Fruit fly (Drosophila melanogaster) whole organism, embryonic: ENCODE results near the gene CG32225.

ENCODE experiments used
- B-H2 ChIP-seq: fragments of 200-800 bp; sonication (Bioruptor generic); optimal IDR thresholded peaks from 2 replicates; lab custom pipeline; 2018; ENCODE audit warnings: missing biosample characterization, mild to moderate bottlenecking, missing genetic modification characterization
- CG10274 ChIP-seq: fragments of 200-800 bp; sonication (Bioruptor generic); optimal IDR thresholded peaks from 3 replicates; lab custom pipeline; 2017; ENCODE audit warnings: missing biosample characterization, mild to moderate bottlenecking, missing genetic modification characterization
- CG10321 ChIP-seq: fragments of 200-800 bp; sonication (Bioruptor generic); IDR thresholded peaks from 2 replicates; pipeline ENCODE4 v1.3.6; 2022; ENCODE audit warnings: missing biosample characterization, missing genetic modification characterization
- CG11085 ChIP-seq: fragments of 200-800 bp; sonication (Bioruptor generic); IDR thresholded peaks from 2 replicates; pipeline ENCODE4 v1.3.6; 2022; ENCODE audit warnings: missing biosample characterization, missing genetic modification characterization
- CG11723 ChIP-seq: fragments of 200-800 bp; sonication (Bioruptor generic); optimal IDR thresholded peaks from 2 replicates; lab custom pipeline; 2017; ENCODE audit warnings: missing biosample characterization, mild to moderate bottlenecking, missing genetic modification characterization
- CG14860 ChIP-seq: fragments of 200-800 bp; sonication (Bioruptor generic); IDR thresholded peaks from 3 replicates; pipeline ENCODE4 v1.3.6; 2022; ENCODE audit warnings: missing biosample characterization, missing genetic modification characterization; ENCODE audit not compliant: partially characterized antibody
- CG14965 ChIP-seq: fragments of 200-800 bp; sonication (Bioruptor generic); optimal IDR thresholded peaks from 2 replicates; lab custom pipeline; 2016; ENCODE audit warnings: missing biosample characterization, missing genetic modification characterization, borderline replicate concordance
- CG17568 ChIP-seq: fragments of 200-800 bp; sonication (Bioruptor generic); optimal IDR thresholded peaks from 2 replicates; lab custom pipeline; 2018; ENCODE audit warnings: missing biosample characterization, mild to moderate bottlenecking, missing genetic modification characterization, moderate library complexity
- CG2129 ChIP-seq: fragments of 200-800 bp; sonication (Bioruptor generic); IDR thresholded peaks from 2 replicates; pipeline ENCODE4 v1.3.6; 2022; ENCODE audit warnings: missing biosample characterization, missing genetic modification characterization; ENCODE audit not compliant: partially characterized antibody
- CG2199 ChIP-seq: fragments of 200-800 bp; sonication (Bioruptor generic); IDR thresholded peaks from 3 replicates; pipeline ENCODE4 v1.3.6; 2022; ENCODE audit warnings: missing biosample characterization, missing genetic modification characterization
- CG2875 ChIP-seq: fragments of 200-800 bp; sonication (Bioruptor generic); optimal IDR thresholded peaks from 2 replicates; lab custom pipeline; 2017; ENCODE audit warnings: missing biosample characterization, mild to moderate bottlenecking, missing genetic modification characterization, missing genetic modification reagents
- CG3065 ChIP-seq: fragments of 200-800 bp; sonication (Bioruptor generic); optimal IDR thresholded peaks from 2 replicates; lab custom pipeline; 2016; ENCODE audit warnings: missing biosample characterization, missing genetic modification characterization
- CG31441 ChIP-seq: fragments of 200-800 bp; sonication (Bioruptor generic); IDR thresholded peaks from 2 replicates; pipeline ENCODE4 v1.3.6; 2022; ENCODE audit warnings: missing biosample characterization, missing genetic modification characterization
- CG34224 ChIP-seq: fragments of 200-800 bp; sonication (Bioruptor generic); IDR thresholded peaks from 3 replicates; pipeline ENCODE4 v1.3.6; 2022; ENCODE audit warnings: missing biosample characterization, missing genetic modification characterization; ENCODE audit not compliant: partially characterized antibody
- CG6654 ChIP-seq: fragments of 200-800 bp; sonication (Bioruptor generic); optimal IDR thresholded peaks from 2 replicates; lab custom pipeline; 2017; ENCODE audit warnings: missing biosample characterization, mild to moderate bottlenecking, missing genetic modification characterization
- CG7786 ChIP-seq: fragments of 200-800 bp; sonication (Bioruptor generic); optimal IDR thresholded peaks from 2 replicates; lab custom pipeline; 2016; ENCODE audit warnings: missing biosample characterization, missing genetic modification characterization
- CG8281 ChIP-seq: fragments of 200-800 bp; sonication (Bioruptor generic); optimal IDR thresholded peaks from 2 replicates; lab custom pipeline; 2018; ENCODE audit warnings: missing biosample characterization, mild to moderate bottlenecking, missing genetic modification characterization, moderate library complexity
- CG9609 ChIP-seq: fragments of 200-800 bp; sonication (Bioruptor generic); optimal IDR thresholded peaks from 3 replicates; lab custom pipeline; 2016; ENCODE audit warnings: missing biosample characterization, missing genetic modification characterization
- CTCF ChIP-seq: fragments of 200-800 bp; sonication (Bioruptor generic); optimal IDR thresholded peaks from 2 replicates; lab custom pipeline; 2017; ENCODE audit warnings: missing biosample characterization, mild to moderate bottlenecking, missing genetic modification characterization, moderate library complexity
- Dp ChIP-seq: fragments of 200-800 bp; sonication (Bioruptor generic); optimal IDR thresholded peaks from 2 replicates; lab custom pipeline; 2018; ENCODE audit warnings: missing biosample characterization, mild to moderate bottlenecking, missing genetic modification characterization, moderate library complexity
- H15 ChIP-seq: fragments of 200-800 bp; sonication (Bioruptor generic); IDR thresholded peaks from 3 replicates; pipeline ENCODE4 v1.3.6; 2022; ENCODE audit warnings: missing biosample characterization, missing genetic modification characterization
- H2.0 ChIP-seq: fragments of 200-800 bp; sonication (Bioruptor generic); IDR thresholded peaks from 2 replicates; pipeline ENCODE4 v1.3.6; 2022; ENCODE audit warnings: missing biosample characterization, missing genetic modification characterization
- HLH3B ChIP-seq: fragments of 200-800 bp; sonication (Bioruptor generic); IDR thresholded peaks from 2 replicates; pipeline ENCODE4 v1.3.6; 2022; ENCODE audit warnings: missing biosample characterization, missing genetic modification characterization
- HLH4C ChIP-seq: fragments of 200-800 bp; sonication (Bioruptor generic); IDR thresholded peaks from 3 replicates; pipeline ENCODE4 v1.3.6; 2022; ENCODE audit warnings: missing biosample characterization, missing genetic modification characterization; ENCODE audit not compliant: partially characterized antibody
- Hand ChIP-seq: fragments of 200-800 bp; sonication (Bioruptor generic); optimal IDR thresholded peaks from 2 replicates; lab custom pipeline; 2017; ENCODE audit warnings: mild to moderate bottlenecking, missing biosample characterization, missing genetic modification reagents, missing genetic modification characterization
- HmgZ ChIP-seq: fragments of 200-800 bp; sonication (Bioruptor generic); optimal IDR thresholded peaks from 2 replicates; lab custom pipeline; 2018; ENCODE audit warnings: missing biosample characterization, mild to moderate bottlenecking, missing genetic modification characterization
- Rfx ChIP-seq: fragments of 200-800 bp; sonication (Bioruptor generic); IDR thresholded peaks from 2 replicates; pipeline ENCODE4 v1.3.6; 2022; ENCODE audit warnings: missing biosample characterization, missing genetic modification characterization
- Side ChIP-seq: fragments of 200-800 bp; sonication (Bioruptor generic); optimal IDR thresholded peaks from 2 replicates; lab custom pipeline; 2016; ENCODE audit warnings: missing biosample characterization, missing genetic modification characterization
- Six4 ChIP-seq: fragments of 200-800 bp; sonication (Bioruptor generic); optimal IDR thresholded peaks from 2 replicates; lab custom pipeline; 2016; ENCODE audit warnings: missing biosample characterization, missing genetic modification characterization
- Stat92E ChIP-seq, 3 experiments: fragments of >200 bp in 2 of 3; fragments of 200-800 bp in 1 of 3; sonication (Bioruptor generic) in 1 of 3; optimal IDR thresholded peaks; 2 replicates each; lab custom pipeline; 2017 to 2019; ENCODE audit warnings: missing biosample characterization in 3 of 3, missing genetic modification characterization in 3 of 3, mild to moderate bottlenecking in 1 of 3, moderate library complexity in 1 of 3
- Xrp1 ChIP-seq: fragments of 200-800 bp; sonication (Bioruptor generic); IDR thresholded peaks from 2 replicates; pipeline ENCODE4 v1.3.6; 2022; ENCODE audit warnings: missing biosample characterization, missing genetic modification characterization
- amos ChIP-seq: fragments of 200-800 bp; sonication (Bioruptor generic); IDR thresholded peaks from 2 replicates; pipeline ENCODE4 v1.3.6; 2022; ENCODE audit warnings: missing biosample characterization, missing genetic modification characterization; ENCODE audit not compliant: partially characterized antibody
- aop ChIP-seq: fragments of 200-800 bp; sonication (Bioruptor generic); IDR thresholded peaks from 2 replicates; pipeline ENCODE4 v1.3.6; 2022; ENCODE audit warnings: missing biosample characterization, missing genetic modification characterization
- bbx ChIP-seq: fragments of 200-800 bp; sonication (Bioruptor generic); IDR thresholded peaks from 2 replicates; pipeline ENCODE4 v1.3.6; 2022; ENCODE audit warnings: missing biosample characterization, missing genetic modification characterization; ENCODE audit not compliant: partially characterized antibody
- dan ChIP-seq: fragments of 200-800 bp; sonication (Bioruptor generic); IDR thresholded peaks from 2 replicates; pipeline ENCODE4 v1.3.6; 2022; ENCODE audit warnings: missing biosample characterization, missing genetic modification characterization
- dimm ChIP-seq: fragments of 200-800 bp; sonication (Bioruptor generic); IDR thresholded peaks from 2 replicates; pipeline ENCODE4 v1.3.6; 2022; ENCODE audit warnings: missing biosample characterization, missing genetic modification characterization
- disco-r ChIP-seq: fragments of 200-800 bp; sonication (Bioruptor generic); optimal IDR thresholded peaks from 2 replicates; lab custom pipeline; 2016; ENCODE audit warnings: missing biosample characterization, missing genetic modification characterization
- ewg ChIP-seq: fragments of 200-800 bp; sonication (Bioruptor generic); optimal IDR thresholded peaks from 3 replicates; lab custom pipeline; 2017; ENCODE audit warnings: mild to moderate bottlenecking, missing biosample characterization, missing genetic modification reagents, missing genetic modification characterization
- fd96Cb ChIP-seq: fragments of 200-800 bp; sonication (Bioruptor generic); optimal IDR thresholded peaks from 2 replicates; lab custom pipeline; 2018; ENCODE audit warnings: missing biosample characterization, mild to moderate bottlenecking, missing genetic modification characterization, moderate library complexity
- gro ChIP-seq: fragments of 200-800 bp; sonication (Bioruptor generic); optimal IDR thresholded peaks from 2 replicates; lab custom pipeline; 2016; ENCODE audit warnings: missing biosample characterization, missing genetic modification characterization
- hbn ChIP-seq: fragments of 200-800 bp; sonication (Bioruptor generic); IDR thresholded peaks from 2 replicates; pipeline ENCODE4 v1.3.6; 2022; ENCODE audit warnings: missing biosample characterization, missing genetic modification characterization; ENCODE audit not compliant: partially characterized antibody
- jumu ChIP-seq: fragments of 200-800 bp; sonication (Bioruptor generic); optimal IDR thresholded peaks from 3 replicates; lab custom pipeline; 2016; ENCODE audit warnings: missing biosample characterization, missing genetic modification characterization
- kah ChIP-seq: fragments of 200-800 bp; sonication (Bioruptor generic); optimal IDR thresholded peaks from 2 replicates; lab custom pipeline; 2018; ENCODE audit warnings: missing biosample characterization, mild to moderate bottlenecking, missing genetic modification characterization
- otp ChIP-seq: fragments of 200-800 bp; sonication (Bioruptor generic); IDR thresholded peaks from 3 replicates; pipeline ENCODE4, ENCODE4 v1.3.6; 2022; ENCODE audit warnings: missing biosample characterization, missing genetic modification characterization
- seq ChIP-seq: fragments of 200-800 bp; sonication (Bioruptor generic); IDR thresholded peaks from 2 replicates; pipeline ENCODE4 v1.3.6; 2022; ENCODE audit warnings: missing biosample characterization, missing genetic modification characterization
- sima ChIP-seq: fragments of 200-800 bp; sonication (Bioruptor generic); optimal IDR thresholded peaks from 2 replicates; lab custom pipeline; 2016; ENCODE audit warnings: missing biosample characterization, missing genetic modification characterization
- unpg ChIP-seq: fragments of 200-800 bp; sonication (Bioruptor generic); optimal IDR thresholded peaks from 3 replicates; lab custom pipeline; 2018; ENCODE audit warnings: missing biosample characterization, mild to moderate bottlenecking, missing genetic modification characterization, moderate library complexity
- wek ChIP-seq: fragments of 200-800 bp; sonication (Bioruptor generic); optimal IDR thresholded peaks from 3 replicates; lab custom pipeline; 2018; ENCODE audit warnings: missing biosample characterization, mild to moderate bottlenecking, missing genetic modification characterization, moderate library complexity
- zen2 ChIP-seq: fragments of 200-800 bp; sonication (Bioruptor generic); IDR thresholded peaks from 3 replicates; pipeline ENCODE4 v1.3.6; 2022; ENCODE audit warnings: missing biosample characterization, missing genetic modification characterization; ENCODE audit not compliant: partially characterized antibody
- zfh2 ChIP-seq: fragments of 200-800 bp; sonication (Bioruptor generic); optimal IDR thresholded peaks from 2 replicates; lab custom pipeline; 2016; ENCODE audit warnings: missing biosample characterization, missing genetic modification characterization

The CG32225 gene

dm6 chr3L:20302081-20302630 lies 3.9 kb downstream of the CG32225 start, which contains the start of gene Pex23 (continued):
- TF ChIP-seq Hand (GFP tag; lab: Kevin White, UChicago) (peak; percentile 1), H15 (peak; percentile 70; the same call in 2 of the 3 replicates), dimm (no peak), Side (GFP tag; lab: Kevin White, UChicago) (peak; percentile 21), dan (GFP tag; lab: Robert Waterston, UW) (peak; percentile 74), CG7786 (GFP tag; lab: Kevin White, UChicago) (peak; percentile 64), zen2 (peak; percentile 88), CG11085 (GFP tag; lab: Robert Waterston, UW) (peak; percentile 74), CTCF (GFP tag; lab: Kevin White, UChicago) (peak; percentile 16), Rfx (peak; percentile 89), CG34224 (GFP tag; lab: Robert Waterston, UW) (peak; percentile 98), CG8281 (peak; percentile 20), CG31441 (GFP tag; lab: Robert Waterston, UW) (peak; percentile 82), otp (GFP tag; lab: Robert Waterston, UW) (peak; percentile 59; the same call in 1 of the 3 replicates), HLH3B (GFP tag; lab: Robert Waterston, UW) (peak; percentile 80), seq (peak; percentile 71), CG2129 (GFP tag; lab: Robert Waterston, UW) (peak; percentile 98), HmgZ (peak; percentile 86), Xrp1 (peak; percentile 82), unpg (GFP tag; lab: Kevin White, UChicago) (peak; percentile 73), CG6654 (GFP tag; lab: Kevin White, UChicago) (peak; percentile 9), Stat92E (GFP tag; optimal IDR thresholded peaks at IDR 0.05; lab: Kevin White, UChicago) (peak in 1 of 3 experiments; percentile 81), CG2875 (GFP tag; lab: Kevin White, UChicago) (peak; percentile 22), Six4 (GFP tag; lab: Kevin White, UChicago) (peak; percentile 26), zfh2 (GFP tag; lab: Kevin White, UChicago) (peak; percentile 79), H2.0 (GFP tag; lab: Robert Waterston, UW) (peak; percentile 71), wek (GFP tag; lab: Kevin White, UChicago) (no peak), aop (GFP tag; lab: Robert Waterston, UW) (no peak), Dp (GFP tag; lab: Kevin White, UChicago) (peak; percentile 42), CG10321 (GFP tag; lab: Robert Waterston, UW) (peak; percentile 58), CG17568 (GFP tag; lab: Kevin White, UChicago) (no peak), CG14860 (GFP tag; lab: Robert Waterston, UW) (peak; percentile 97), CG3065 (peak; percentile 78), bbx (peak; percentile 96), sima (GFP tag; lab: Kevin White, UChicago) (no peak), CG2199 (GFP tag; lab: Robert Waterston, UW) (peak; percentile 65; the same call in 1 of the 3 replicates), HLH4C (GFP tag; lab: Robert Waterston, UW) (peak; percentile 96), fd96Cb (tag; lab: Kevin White, UChicago) (peak; percentile 66), CG14965 (GFP tag; lab: Kevin White, UChicago) (no peak), kah (GFP tag; lab: Kevin White, UChicago) (peak; percentile 16), jumu (GFP tag; lab: Kevin White, UChicago) (peak; percentile 46), B-H2 (peak; percentile 66), amos (GFP tag; lab: Robert Waterston, UW) (peak; percentile 96), disco-r (no peak), CG10274 (GFP tag; lab: Kevin White, UChicago) (peak; percentile 14), hbn (GFP tag; lab: Robert Waterston, UW) (peak; percentile 98), CG9609 (peak; percentile 70), ewg (GFP tag; lab: Kevin White, UChicago) (peak; percentile 87), gro (GFP tag; lab: Kevin White, UChicago) (peak; percentile 76), CG11723 (GFP tag; lab: Kevin White, UChicago) (peak; percentile 53)
